Fruit fly (Drosophila melanogaster) whole organism, embryonic: ENCODE results near the gene Mob3.

Source experiments
- Antp ChIP-seq: fragments of 200-800 bp; sonication (Bioruptor generic); optimal IDR thresholded peaks from 3 replicates; lab custom pipeline; 2016; ENCODE audit warnings: missing biosample characterization, missing genetic modification characterization
- B-H1 ChIP-seq: fragments of 200-800 bp; sonication (Bioruptor generic); IDR thresholded peaks from 3 replicates; pipeline ENCODE4 v1.3.6; 2022; ENCODE audit warnings: missing biosample characterization, missing genetic modification characterization
- B-H2 ChIP-seq: fragments of 200-800 bp; sonication (Bioruptor generic); optimal IDR thresholded peaks from 2 replicates; lab custom pipeline; 2018; ENCODE audit warnings: missing biosample characterization, mild to moderate bottlenecking, missing genetic modification characterization
- C15 ChIP-seq: fragments of 200-800 bp; sonication (Bioruptor generic); IDR thresholded peaks from 3 replicates; pipeline ENCODE4 v1.3.6; 2022; ENCODE audit warnings: missing biosample characterization, missing genetic modification characterization
- CG10321 ChIP-seq: fragments of 200-800 bp; sonication (Bioruptor generic); IDR thresholded peaks from 2 replicates; pipeline ENCODE4 v1.3.6; 2022; ENCODE audit warnings: missing biosample characterization, missing genetic modification characterization
- CG11085 ChIP-seq: fragments of 200-800 bp; sonication (Bioruptor generic); IDR thresholded peaks from 2 replicates; pipeline ENCODE4 v1.3.6; 2022; ENCODE audit warnings: missing biosample characterization, missing genetic modification characterization
- CG11504 ChIP-seq: fragments of 200-800 bp; sonication (Bioruptor generic); optimal IDR thresholded peaks from 3 replicates; lab custom pipeline; 2019; ENCODE audit warnings: missing biosample characterization, mild to moderate bottlenecking, missing genetic modification characterization, moderate library complexity
- CG12104 ChIP-seq: fragments of 200-800 bp; sonication (Bioruptor generic); optimal IDR thresholded peaks from 3 replicates; lab custom pipeline; 2016; ENCODE audit warnings: missing biosample characterization, missing genetic modification characterization
- CG12236 ChIP-seq: fragments of 200-800 bp; sonication (Bioruptor generic); optimal IDR thresholded peaks from 2 replicates; lab custom pipeline; 2016; ENCODE audit warnings: missing biosample characterization, missing genetic modification characterization
- CG13894 ChIP-seq: fragments of 200-800 bp; sonication (Bioruptor generic); optimal IDR thresholded peaks from 3 replicates; lab custom pipeline; 2018; ENCODE audit warnings: missing biosample characterization, mild to moderate bottlenecking, missing genetic modification characterization, moderate library complexity
- CG14050 ChIP-seq: fragments of 200-800 bp; sonication (Bioruptor generic); IDR thresholded peaks from 3 replicates; pipeline ENCODE4 v1.3.6; 2022; ENCODE audit warnings: missing biosample characterization, missing genetic modification characterization
- CG14441 ChIP-seq: fragments of 200-800 bp; sonication (Bioruptor generic); IDR thresholded peaks from 2 replicates; pipeline ENCODE4 v1.3.6; 2022; ENCODE audit warnings: missing biosample characterization, missing genetic modification characterization
- CG18764 ChIP-seq: fragments of 200-800 bp; sonication (Bioruptor generic); optimal IDR thresholded peaks from 3 replicates; lab custom pipeline; 2016; ENCODE audit warnings: missing biosample characterization, missing genetic modification characterization
- CG30431 ChIP-seq: fragments of 200-800 bp; sonication (Bioruptor generic); optimal IDR thresholded peaks from 2 replicates; lab custom pipeline; 2017; ENCODE audit warnings: missing biosample characterization, missing genetic modification characterization
- CG33213 ChIP-seq: fragments of 200-800 bp; sonication (Bioruptor generic); optimal IDR thresholded peaks from 3 replicates; lab custom pipeline; 2016; ENCODE audit warnings: missing biosample characterization, missing genetic modification characterization
- CG3407 ChIP-seq: fragments of 200-800 bp; sonication (Bioruptor generic); optimal IDR thresholded peaks from 2 replicates; lab custom pipeline; 2018; ENCODE audit warnings: missing biosample characterization, mild to moderate bottlenecking, missing genetic modification characterization
- CG4404 ChIP-seq: fragments of 200-800 bp; sonication (Bioruptor generic); IDR thresholded peaks from 2 replicates; pipeline ENCODE4 v1.3.6; 2022; ENCODE audit warnings: missing biosample characterization, missing genetic modification characterization
- CG4617 ChIP-seq: fragments of 200-800 bp; sonication (Bioruptor generic); optimal IDR thresholded peaks from 3 replicates; lab custom pipeline; 2016; ENCODE audit warnings: missing biosample characterization, missing genetic modification characterization, borderline replicate concordance
- CG6654 ChIP-seq: fragments of 200-800 bp; sonication (Bioruptor generic); optimal IDR thresholded peaks from 2 replicates; lab custom pipeline; 2017; ENCODE audit warnings: missing biosample characterization, mild to moderate bottlenecking, missing genetic modification characterization
- CG6689 ChIP-seq: fragments of 200-800 bp; sonication (Bioruptor generic); IDR thresholded peaks from 2 replicates; pipeline ENCODE4 v1.3.6; 2022; ENCODE audit warnings: missing biosample characterization, missing genetic modification characterization
- CG8388 ChIP-seq: fragments of 200-800 bp; sonication (Bioruptor generic); optimal IDR thresholded peaks from 2 replicates; lab custom pipeline; 2019; ENCODE audit warnings: missing biosample characterization, mild to moderate bottlenecking, missing genetic modification characterization, moderate library complexity
- CG8924 ChIP-seq: fragments of 200-800 bp; optimal IDR thresholded peaks from 3 replicates; lab custom pipeline; 2019; ENCODE audit warnings: missing biosample characterization, mild to moderate bottlenecking, missing genetic modification characterization, moderate library complexity
- CrebB ChIP-seq: fragments of 200-800 bp; sonication (Bioruptor generic); optimal IDR thresholded peaks from 3 replicates; lab custom pipeline; 2018; ENCODE audit warnings: missing biosample characterization, mild to moderate bottlenecking, missing genetic modification characterization
- Fer1 ChIP-seq: fragments of 200-800 bp; sonication (Bioruptor generic); optimal IDR thresholded peaks from 2 replicates; lab custom pipeline; 2017; ENCODE audit warnings: missing biosample characterization, mild to moderate bottlenecking, missing genetic modification characterization
- Fer3 ChIP-seq: fragments of 200-800 bp; sonication (Bioruptor generic); optimal IDR thresholded peaks from 2 replicates; lab custom pipeline; 2018; ENCODE audit warnings: missing biosample characterization, mild to moderate bottlenecking, missing genetic modification characterization, moderate library complexity
- Gug ChIP-seq: fragments of 200-800 bp; sonication (Bioruptor generic); IDR thresholded peaks from 4 replicates; pipeline ENCODE4 v1.3.6; 2022; ENCODE audit warnings: missing biosample characterization, missing genetic modification characterization
- H2.0 ChIP-seq: fragments of 200-800 bp; sonication (Bioruptor generic); IDR thresholded peaks from 2 replicates; pipeline ENCODE4 v1.3.6; 2022; ENCODE audit warnings: missing biosample characterization, missing genetic modification characterization
- HLH54F ChIP-seq: fragments of 200-800 bp; sonication (Bioruptor generic); optimal IDR thresholded peaks from 3 replicates; lab custom pipeline; 2016; ENCODE audit warnings: missing biosample characterization, missing genetic modification characterization
- HmgZ ChIP-seq: fragments of 200-800 bp; sonication (Bioruptor generic); optimal IDR thresholded peaks from 2 replicates; lab custom pipeline; 2018; ENCODE audit warnings: missing biosample characterization, mild to moderate bottlenecking, missing genetic modification characterization
- Kr ChIP-seq: fragments of 200-800 bp; sonication (Bioruptor generic); optimal IDR thresholded peaks from 2 replicates; lab custom pipeline; 2017; ENCODE audit warnings: missing biosample characterization, mild to moderate bottlenecking, missing genetic modification characterization
- Rx ChIP-seq: fragments of 200-800 bp; sonication (Bioruptor generic); IDR thresholded peaks from 2 replicates; pipeline ENCODE4 v1.3.6; 2022; ENCODE audit warnings: missing biosample characterization, missing genetic modification characterization
- Sox100B ChIP-seq: fragments of 200-800 bp; sonication (Bioruptor generic); optimal IDR thresholded peaks from 3 replicates; lab custom pipeline; 2018; ENCODE audit warnings: missing biosample characterization, mild to moderate bottlenecking, missing genetic modification characterization
- Ssrp ChIP-seq: fragments of 200-800 bp; sonication (Bioruptor generic); optimal IDR thresholded peaks from 2 replicates; lab custom pipeline; 2018; ENCODE audit warnings: missing biosample characterization, mild to moderate bottlenecking, missing genetic modification characterization, moderate library complexity
- Taf1 ChIP-seq: fragments of 200-800 bp; sonication (Bioruptor generic); IDR thresholded peaks from 2 replicates; pipeline ENCODE4 v1.3.6; 2022; ENCODE audit warnings: missing biosample characterization, missing genetic modification characterization
- bsh ChIP-seq, 2 experiments: fragments of 200-800 bp; sonication (Bioruptor generic); optimal IDR thresholded peaks; 2 replicates each; lab custom pipeline; 2017 to 2018; ENCODE audit warnings: mild to moderate bottlenecking in 2 of 2, missing biosample characterization in 2 of 2, missing genetic modification characterization in 2 of 2, moderate library complexity in 1 of 2
- btn ChIP-seq: fragments of 200-800 bp; sonication (Bioruptor generic); optimal IDR thresholded peaks from 2 replicates; lab custom pipeline; 2016; ENCODE audit warnings: missing biosample characterization, missing genetic modification characterization
- cad ChIP-seq: fragments of >200 bp; optimal IDR thresholded peaks from 2 replicates; lab custom pipeline; 2017; ENCODE audit warnings: missing biosample characterization, missing genetic modification characterization
- cato ChIP-seq: fragments of 200-800 bp; sonication (Bioruptor generic); optimal IDR thresholded peaks from 2 replicates; lab custom pipeline; 2016; ENCODE audit warnings: missing biosample characterization, missing genetic modification characterization, borderline replicate concordance
- corto ChIP-seq: fragments of 200-800 bp; sonication (Bioruptor generic); optimal IDR thresholded peaks from 2 replicates; lab custom pipeline; 2016; ENCODE audit warnings: missing biosample characterization, mild to moderate bottlenecking, missing genetic modification characterization, moderate library complexity
- crc ChIP-seq: fragments of 200-800 bp; sonication (Bioruptor generic); optimal IDR thresholded peaks from 2 replicates; lab custom pipeline; 2016; ENCODE audit warnings: missing biosample characterization, missing genetic modification characterization
- crp ChIP-seq, 2 experiments: fragments of 200-800 bp; sonication (Bioruptor generic); optimal IDR thresholded peaks; 2 replicates in 1 of 2; 3 replicates in 1 of 2; lab custom pipeline; 2017; ENCODE audit warnings: missing biosample characterization in 2 of 2, missing genetic modification characterization in 2 of 2, mild to moderate bottlenecking in 1 of 2, moderate library complexity in 1 of 2
- dan ChIP-seq: fragments of 200-800 bp; sonication (Bioruptor generic); IDR thresholded peaks from 2 replicates; pipeline ENCODE4 v1.3.6; 2022; ENCODE audit warnings: missing biosample characterization, missing genetic modification characterization
- dm ChIP-seq: fragments of 200-800 bp; sonication (Bioruptor generic); optimal IDR thresholded peaks from 3 replicates; lab custom pipeline; 2016; ENCODE audit warnings: missing biosample characterization, missing genetic modification characterization
- eve ChIP-seq, 2 experiments: fragments of >200 bp; optimal IDR thresholded peaks; 2 replicates each; lab custom pipeline; 2017; ENCODE audit warnings: missing biosample characterization in 2 of 2, missing genetic modification characterization in 2 of 2
- hbn ChIP-seq: fragments of 200-800 bp; sonication (Bioruptor generic); IDR thresholded peaks from 2 replicates; pipeline ENCODE4 v1.3.6; 2022; ENCODE audit warnings: missing biosample characterization, missing genetic modification characterization; ENCODE audit not compliant: partially characterized antibody
- ro ChIP-seq: fragments of 200-800 bp; sonication (Bioruptor generic); IDR thresholded peaks from 2 replicates; pipeline ENCODE4 v1.3.6; 2022; ENCODE audit warnings: missing biosample characterization, missing genetic modification characterization
- scrt ChIP-seq: fragments of 200-800 bp; sonication (Bioruptor generic); optimal IDR thresholded peaks from 2 replicates; lab custom pipeline; 2018; ENCODE audit warnings: missing biosample characterization, mild to moderate bottlenecking, missing genetic modification characterization, moderate library complexity
- sim ChIP-seq: fragments of 200-800 bp; sonication (Bioruptor generic); IDR thresholded peaks from 2 replicates; pipeline ENCODE4 v1.3.6; 2022; ENCODE audit warnings: missing biosample characterization, missing genetic modification characterization
- tup ChIP-seq: fragments of 200-800 bp; sonication (Bioruptor generic); optimal IDR thresholded peaks from 2 replicates; lab custom pipeline; 2016; ENCODE audit warnings: missing biosample characterization, mild to moderate bottlenecking, missing genetic modification characterization, moderate library complexity
- tx ChIP-seq: fragments of 200-800 bp; sonication (Bioruptor generic); optimal IDR thresholded peaks from 2 replicates; lab custom pipeline; 2016; ENCODE audit warnings: missing biosample characterization, missing genetic modification characterization
- wek ChIP-seq: fragments of 200-800 bp; sonication (Bioruptor generic); optimal IDR thresholded peaks from 3 replicates; lab custom pipeline; 2018; ENCODE audit warnings: missing biosample characterization, mild to moderate bottlenecking, missing genetic modification characterization, moderate library complexity

Mob3 gene

dm6 chr2L:10269854-10270253 lies 4.7 kb downstream of the Mob3 start, which contains the start of gene Mulk (continued):
- peak; percentile 36; the same call in 1 of the 2 replicates for TF ChIP-seq hbn
- TF ChIP-seq CG4617 (GFP tag; lab: Kevin White, UChicago), result peak; percentile 5
- TF ChIP-seq CG30431 (GFP tag; lab: Kevin White, UChicago), result no peak
- TF ChIP-seq HmgZ (tag; lab: Kevin White, UChicago), result peak; percentile 10
- TF ChIP-seq Rx, result no peak
- peak in 1 of 2 experiments; percentile 40 for TF ChIP-seq eve (GFP tag; optimal IDR thresholded peaks at IDR 0.05; lab: Kevin White, UChicago)
- TF ChIP-seq dm (GFP tag; lab: Kevin White, UChicago), result peak; percentile 19
- no peak for TF ChIP-seq CG33213 (GFP tag; lab: Kevin White, UChicago)
- no peak for TF ChIP-seq crc (GFP tag; lab: Kevin White, UChicago)
- no peak for TF ChIP-seq CG6689 (GFP tag; lab: Robert Waterston, UW)
- TF ChIP-seq Ssrp (tag; lab: Kevin White, UChicago), result no peak
- peak; percentile 98 for TF ChIP-seq wek (GFP tag; lab: Kevin White, UChicago)

dm6 chr2L:10272224-10272623 lies 7.1 kb downstream of the Mob3 start, which contains the start of gene trk:
Gene trk, minus strand, starts transcription at chr2L:10272324.
- TF ChIP-seq Taf1 (GFP tag; lab: Robert Waterston, UW) (no peak), CG11504 (tag; lab: Kevin White, UChicago) (no peak), bsh (GFP tag; optimal IDR thresholded peaks at IDR 0.05; lab: Kevin White, UChicago) (no peak), tup (GFP tag; lab: Kevin White, UChicago) (no peak), CG8924 (tag; lab: Kevin White, UChicago) (no peak), Gug (GFP tag; lab: Robert Waterston, UW) (no peak), sim (GFP tag; lab: Robert Waterston, UW) (no peak), CG3407 (GFP tag; lab: Kevin White, UChicago) (no peak), HLH54F (GFP tag; lab: Kevin White, UChicago) (no peak), CG10321 (GFP tag; lab: Robert Waterston, UW) (no peak), H2.0 (GFP tag; lab: Robert Waterston, UW) (no peak), CG14050 (GFP tag; lab: Robert Waterston, UW) (no peak), CG4404 (no peak), ro (GFP tag; lab: Robert Waterston, UW) (no peak), CG12236 (no peak), tx (no peak), CG8388 (GFP tag; lab: Kevin White, UChicago) (no peak), C15 (no peak), B-H2 (no peak), Sox100B (GFP tag; lab: Kevin White, UChicago) (no peak)
- TF ChIP-seq, all 482 proteins: peak for 0

- TF ChIP-seq dan (GFP tag; lab: Robert Waterston, UW) (no peak), CG18764 (GFP tag; lab: Kevin White, UChicago) (peak; percentile 5), CG6689 (GFP tag; lab: Robert Waterston, UW) (peak; percentile 23), CrebB (tag; lab: Kevin White, UChicago) (no peak), crp (GFP tag; optimal IDR thresholded peaks at IDR 0.05; lab: Kevin White, UChicago) (no peak), CG13894 (tag; lab: Kevin White, UChicago) (no peak), Antp (GFP tag; lab: Kevin White, UChicago) (no peak), Kr (GFP tag; lab: Kevin White, UChicago) (no peak), CG12104 (GFP tag; lab: Kevin White, UChicago) (peak; percentile 19), Fer1 (GFP tag; lab: Kevin White, UChicago) (no peak), btn (GFP tag; lab: Kevin White, UChicago) (no peak), corto (no peak), cato (GFP tag; lab: Kevin White, UChicago) (no peak), cad (GFP tag; lab: Kevin White, UChicago) (no peak), CG14441 (GFP tag; lab: Robert Waterston, UW) (no peak), scrt (GFP tag; lab: Kevin White, UChicago) (no peak), CG11085 (GFP tag; lab: Robert Waterston, UW) (no peak), CG6654 (GFP tag; lab: Kevin White, UChicago) (no peak), B-H1 (GFP tag; lab: Robert Waterston, UW) (peak; percentile 10; the same call in 1 of the 3 replicates), Fer3 (tag; lab: Kevin White, UChicago) (no peak)
Measured at dm6 chr2L:10276436-10276835, 11.3 kb downstream of the Mob3 start.
